Fruit fly (Drosophila melanogaster) Kc167 (cell line): ENCODE measurements around the gene Ccdc39.

Source experiments
- Myc ChIP-seq: fragments of >200 bp; optimal IDR thresholded peaks from 2 replicates; lab custom pipeline; 2017; ENCODE audit warnings: missing external identifiers
- Sin3A ChIP-seq: fragments of >200 bp; optimal IDR thresholded peaks from 2 replicates; lab custom pipeline; 2018; ENCODE audit warnings: missing external identifiers
- h ChIP-seq: fragments of >200 bp; optimal IDR thresholded peaks from 3 replicates; lab custom pipeline; 2018; ENCODE audit warnings: missing external identifiers
- insv ChIP-seq: fragments of >200 bp; optimal IDR thresholded peaks from 3 replicates; lab custom pipeline; 2018; ENCODE audit warnings: missing external identifiers
- psq ChIP-seq: fragments of >200 bp; optimal IDR thresholded peaks from 2 replicates; lab custom pipeline; 2017; ENCODE audit warnings: missing external identifiers
- ttk ChIP-seq: sonication (Bioruptor generic); optimal IDR thresholded peaks from 2 replicates; lab custom pipeline; 2017; ENCODE audit warnings: missing external identifiers

Ccdc39 gene

DNA sequence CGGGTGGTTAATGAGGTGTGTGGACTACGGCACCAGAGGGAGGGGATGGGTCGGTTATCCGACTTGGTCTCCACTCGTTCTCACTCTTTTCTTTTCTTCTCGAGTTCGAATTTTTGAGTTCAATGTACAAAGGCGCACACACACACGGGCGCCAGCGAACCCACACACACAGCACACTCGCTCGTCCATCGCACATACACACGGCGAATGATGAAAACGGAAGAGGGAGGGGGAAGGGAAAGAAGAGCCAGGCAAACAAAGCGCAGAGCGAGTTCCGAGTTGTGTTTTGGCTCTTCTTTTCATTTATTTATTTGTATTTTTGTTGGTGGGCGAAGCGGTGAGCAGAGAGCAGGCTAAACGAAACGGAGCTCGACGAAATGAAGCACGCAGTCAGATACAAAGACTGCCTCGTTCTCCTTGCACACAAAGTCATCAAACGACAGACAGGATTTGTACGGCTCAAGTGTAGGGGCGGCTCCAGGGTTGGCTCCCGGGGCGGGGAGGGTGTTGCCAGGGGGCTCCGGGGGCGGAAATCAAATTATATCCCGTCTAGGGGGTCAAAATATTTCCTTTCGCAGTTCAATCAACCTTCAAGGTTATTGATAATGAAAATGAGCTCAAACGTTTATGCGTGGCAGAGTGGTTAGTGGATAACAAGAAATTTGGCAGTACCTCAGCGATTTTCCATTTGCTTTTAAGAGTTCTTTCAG is 25.6 kb upstream of the Ccdc39 start:
- TF ChIP-seq ttk (lab: Kevin White, UChicago) (no peak), h (lab: Kevin White, UChicago) (no peak)

DNA sequence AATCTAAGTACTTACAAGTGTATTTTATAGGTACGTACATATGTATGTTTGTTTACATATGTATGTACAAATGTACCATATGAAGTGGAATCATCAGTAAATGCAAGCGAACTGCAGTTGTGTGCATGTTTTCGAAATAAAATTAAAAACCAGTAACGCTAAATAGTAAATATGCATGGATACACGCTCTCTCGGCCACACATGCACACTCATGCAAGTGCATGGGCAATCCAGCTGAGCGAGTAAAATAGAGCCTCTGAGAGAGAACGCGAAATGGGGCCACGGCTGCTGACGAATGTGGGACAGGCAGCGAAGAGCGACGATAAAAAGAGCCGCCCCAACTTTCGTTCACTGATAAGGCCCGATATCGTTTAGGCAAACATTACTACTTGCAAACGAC is 23.1 kb upstream of the Ccdc39 start:
- TF ChIP-seq Myc (lab: Kevin White, UChicago) = no peak
- TF ChIP-seq psq = no peak
- no peak for TF ChIP-seq ttk (lab: Kevin White, UChicago)

DNA sequence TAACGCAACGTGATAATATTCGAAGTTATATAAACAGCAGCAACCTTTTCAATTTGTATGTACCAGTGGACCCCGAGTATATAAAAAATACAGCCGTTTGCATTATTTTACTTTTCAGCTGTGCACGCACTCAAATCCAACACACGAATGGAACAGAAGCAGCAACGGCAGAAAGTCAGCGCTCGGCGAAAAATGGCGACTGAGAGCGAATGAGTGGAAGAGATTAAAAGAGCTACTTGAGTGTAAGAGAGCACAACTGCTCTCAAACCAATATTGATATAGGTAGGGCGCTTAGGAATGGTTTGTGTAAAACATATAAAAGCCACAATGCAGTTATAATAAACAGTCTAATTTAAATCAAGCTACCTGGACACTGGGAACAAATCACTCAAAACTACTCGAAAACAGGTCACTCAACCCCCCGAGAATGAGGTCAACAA is 21.8 kb upstream of the Ccdc39 start:
- TF ChIP-seq insv (lab: Kevin White, UChicago) = no peak
- TF ChIP-seq Myc (lab: Kevin White, UChicago) = no peak
- no peak for TF ChIP-seq psq
- TF ChIP-seq h (lab: Kevin White, UChicago) = no peak
- no peak for TF ChIP-seq ttk (lab: Kevin White, UChicago)
- no peak for TF ChIP-seq Sin3A (lab: Kevin White, UChicago)

DNA sequence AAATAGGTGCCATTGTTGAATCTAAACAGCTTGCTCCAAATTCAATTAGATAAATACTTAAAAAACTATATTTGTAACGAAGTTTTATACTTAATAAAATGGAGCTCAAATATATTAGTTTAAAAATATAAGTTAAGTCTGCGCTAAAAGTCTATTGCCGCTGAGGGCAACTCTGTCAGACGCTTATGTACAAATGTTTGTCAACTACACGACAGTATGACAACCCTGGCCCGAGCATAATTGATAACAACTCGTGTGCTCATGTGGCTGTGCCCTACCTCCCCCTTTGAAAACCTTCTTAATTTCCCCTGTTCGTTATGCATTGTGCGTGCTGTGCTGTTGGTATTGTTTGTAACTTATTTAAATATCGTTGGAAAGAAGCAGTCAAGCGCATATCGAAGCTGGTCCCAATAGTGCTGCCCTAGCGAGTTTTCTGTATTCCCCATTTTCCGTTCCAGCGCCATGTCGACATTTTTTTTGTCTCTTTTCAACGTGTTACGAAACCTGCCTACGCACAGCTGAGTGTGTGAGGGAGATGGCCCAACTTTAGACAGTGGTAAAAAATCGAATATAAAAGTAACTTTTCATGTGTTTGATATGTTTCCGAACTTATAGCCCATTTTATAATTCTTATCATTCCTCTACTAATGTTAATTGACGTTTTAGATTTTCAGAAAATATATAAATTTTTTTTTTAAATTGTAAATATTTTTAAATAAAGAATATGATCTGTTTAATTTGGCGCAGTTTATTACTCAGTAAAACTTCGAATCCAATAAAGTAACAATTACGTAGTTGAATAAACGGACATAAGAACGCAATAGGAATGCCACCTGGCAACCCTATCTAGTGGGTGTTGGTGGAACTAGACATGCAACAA is 20.5 kb upstream of the Ccdc39 start:
- TF ChIP-seq Sin3A (lab: Kevin White, UChicago) (no peak), ttk (lab: Kevin White, UChicago) (no peak), psq (no peak), h (lab: Kevin White, UChicago) (no peak), insv (lab: Kevin White, UChicago) (no peak), Myc (lab: Kevin White, UChicago) (no peak)

DNA sequence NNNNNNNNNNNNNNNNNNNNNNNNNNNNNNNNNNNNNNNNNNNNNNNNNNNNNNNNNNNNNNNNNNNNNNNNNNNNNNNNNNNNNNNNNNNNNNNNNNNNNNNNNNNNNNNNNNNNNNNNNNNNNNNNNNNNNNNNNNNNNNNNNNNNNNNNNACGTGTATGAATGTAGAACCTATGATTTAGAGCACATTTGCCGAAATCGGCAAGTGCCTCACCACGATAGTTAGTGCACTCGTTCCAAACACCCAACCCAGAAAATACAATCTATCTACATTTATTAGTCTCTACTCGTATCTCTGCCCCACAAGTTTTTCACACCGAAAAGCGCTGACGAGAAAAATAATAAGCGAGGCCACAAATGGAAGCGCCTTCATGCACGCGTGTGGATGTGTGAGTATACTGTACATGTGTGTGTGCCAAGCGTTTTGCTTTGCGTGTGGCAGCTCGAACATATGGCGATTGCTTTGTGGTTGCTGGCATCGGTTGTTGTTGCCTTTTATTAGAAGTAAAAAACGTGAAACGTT is 19.7 kb upstream of the Ccdc39 start:
- TF ChIP-seq insv (lab: Kevin White, UChicago) = no peak
- peak; percentile 11 for TF ChIP-seq psq

dm6 chr3R:4798025-4798424 is 13.5 kb upstream of the Ccdc39 start:
- no peak for TF ChIP-seq psq
- no peak for TF ChIP-seq ttk (lab: Kevin White, UChicago)
- no peak for TF ChIP-seq Sin3A (lab: Kevin White, UChicago)
- no peak for TF ChIP-seq insv (lab: Kevin White, UChicago)
- no peak for TF ChIP-seq Myc (lab: Kevin White, UChicago)
- no peak for TF ChIP-seq h (lab: Kevin White, UChicago)

- no peak for TF ChIP-seq Myc (lab: Kevin White, UChicago)
- no peak for TF ChIP-seq h (lab: Kevin White, UChicago)
- no peak for TF ChIP-seq insv (lab: Kevin White, UChicago)
- no peak for TF ChIP-seq psq
These were observed 13.1 kb upstream of the Ccdc39 start for dm6 chr3R:4797585-4797984.

- TF ChIP-seq h (lab: Kevin White, UChicago) (no peak), ttk (lab: Kevin White, UChicago) (no peak), insv (lab: Kevin White, UChicago) (no peak), Sin3A (lab: Kevin White, UChicago) (no peak), Myc (lab: Kevin White, UChicago) (no peak), psq (no peak)
These were observed 3.8 kb downstream of the Ccdc39 start for dm6 chr3R:4780721-4781120.

DNA sequence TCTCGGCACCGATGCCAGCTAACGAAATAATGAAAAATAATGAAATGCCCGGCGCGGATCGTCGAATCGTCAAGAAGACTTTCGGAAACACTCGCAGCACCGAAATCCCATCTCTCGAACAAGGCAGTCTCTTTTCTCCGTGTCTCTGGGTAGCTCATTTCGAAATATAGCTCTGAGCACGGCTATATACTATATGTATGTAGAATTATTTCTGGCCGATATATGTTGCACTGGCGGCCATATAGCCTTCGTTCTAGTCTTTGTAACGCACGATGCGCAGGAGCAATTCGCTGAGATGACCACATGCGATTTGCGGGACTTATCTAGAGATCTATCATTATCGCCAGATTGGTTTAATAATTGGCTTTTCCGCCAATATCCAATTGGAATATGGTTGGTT is 4.3 kb downstream of the Ccdc39 start, which contains the start of gene CG14655:
Gene CG14655, minus strand, starts transcription at position 41 of the 400 bp plus-strand sequence.
- TF ChIP-seq Sin3A (lab: Kevin White, UChicago) = no peak
- TF ChIP-seq insv (lab: Kevin White, UChicago) = no peak
- TF ChIP-seq Myc (lab: Kevin White, UChicago) = no peak
- no peak for TF ChIP-seq h (lab: Kevin White, UChicago)
- TF ChIP-seq ttk (lab: Kevin White, UChicago) = no peak
- TF ChIP-seq psq = no peak

DNA sequence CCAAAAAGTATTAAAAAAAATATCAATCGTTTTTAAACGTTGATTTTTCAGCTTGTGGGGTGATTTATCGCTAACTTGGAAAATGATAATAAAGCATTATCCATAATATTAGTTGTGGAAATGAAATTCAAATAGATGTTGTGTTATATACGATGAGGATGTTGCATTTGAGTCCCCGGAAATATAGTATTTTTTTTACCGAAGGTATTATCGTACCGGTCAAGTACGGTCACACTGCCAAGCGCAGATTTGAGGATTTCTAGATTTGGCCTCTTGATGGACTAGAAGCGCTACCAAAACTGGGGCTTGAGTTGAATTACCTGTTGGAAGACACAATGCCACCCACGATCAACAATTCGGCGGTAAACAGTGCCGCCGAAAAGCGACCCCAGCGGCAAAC is 9.2 kb downstream of the Ccdc39 start:
- TF ChIP-seq h (lab: Kevin White, UChicago) (no peak), psq (no peak), Myc (lab: Kevin White, UChicago) (no peak), Sin3A (lab: Kevin White, UChicago) (no peak), ttk (lab: Kevin White, UChicago) (no peak), insv (lab: Kevin White, UChicago) (no peak)

dm6 chr3R:4774953-4775352 is 9.6 kb downstream of the Ccdc39 start, which contains the start of gene CG44088:
CG44088 (minus strand) TSS chr3R:4775053.
- TF ChIP-seq h (lab: Kevin White, UChicago) (no peak), Myc (lab: Kevin White, UChicago) (no peak), insv (lab: Kevin White, UChicago) (no peak), Sin3A (lab: Kevin White, UChicago) (no peak), ttk (lab: Kevin White, UChicago) (no peak), psq (no peak)

- no peak for TF ChIP-seq psq
- TF ChIP-seq Sin3A (lab: Kevin White, UChicago) = no peak
- no peak for TF ChIP-seq h (lab: Kevin White, UChicago)
- TF ChIP-seq ttk (lab: Kevin White, UChicago) = no peak
- no peak for TF ChIP-seq Myc (lab: Kevin White, UChicago)
- no peak for TF ChIP-seq insv (lab: Kevin White, UChicago)
These were observed 11.4 kb downstream of the Ccdc39 start, which contains the start of gene CG44098 for dm6 chr3R:4773097-4773496. CG44098 (minus strand) TSS chr3R:4773197.
